Fruit fly (Drosophila melanogaster): ENCODE data around the gene hay.
A peak's percentile ranks its signal among the peaks of the same experiment; 100 is the strongest.

hay gene

DNA sequence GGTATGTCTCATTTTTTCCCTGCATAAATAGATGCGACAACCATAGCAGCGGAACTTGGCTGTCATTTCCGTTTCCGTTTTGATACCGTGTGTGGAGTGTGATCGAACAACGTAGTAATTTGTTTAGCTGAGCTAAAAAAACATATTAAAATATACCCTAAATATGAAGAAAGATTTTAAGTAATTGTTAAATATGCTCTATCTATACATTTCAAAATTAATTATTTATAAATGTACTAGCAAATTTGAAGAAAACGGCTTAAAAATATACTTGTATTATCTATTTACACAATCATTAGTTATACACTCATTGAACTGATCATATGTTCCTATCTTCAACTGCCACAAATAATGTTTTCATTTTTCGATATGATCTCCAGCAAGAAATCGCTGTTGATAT lies 4.7 kb upstream of the hay start, which contains the start of gene CG34238:
Gene CG34238, plus strand, starts transcription at position 301 of the 400 bp plus-strand sequence.
- TF ChIP-seq kay (GFP tag; ENCODE audit: borderline replicate concordance), result no peak
- no peak for TF ChIP-seq CG12768 (GFP tag; optimal IDR thresholded peaks at IDR 0.05)
- no peak for TF ChIP-seq Clk (GFP tag; optimal IDR thresholded peaks at IDR 0.05)
- TF ChIP-seq CG11617 (GFP tag; optimal IDR thresholded peaks at IDR 0.05), result no peak
- TF ChIP-seq CG33017 (tag; optimal IDR thresholded peaks at IDR 0.05), result no peak
- no peak for TF ChIP-seq Hr96 (GFP tag; optimal IDR thresholded peaks at IDR 0.05)
- TF ChIP-seq Mnt (GFP tag; optimal IDR thresholded peaks at IDR 0.05), result no peak
- TF ChIP-seq CG7101 (tag; optimal IDR thresholded peaks at IDR 0.05), result no peak
- no peak for TF ChIP-seq CG1620 (GFP tag; optimal IDR thresholded peaks at IDR 0.05)
- TF ChIP-seq CG5204 (GFP tag; optimal IDR thresholded peaks at IDR 0.05), result no peak
- no peak for TF ChIP-seq ovo (GFP tag; optimal IDR thresholded peaks at IDR 0.05)
- TF ChIP-seq CG7045 (GFP tag; optimal IDR thresholded peaks at IDR 0.05), result no peak
- TF ChIP-seq tj (GFP tag; optimal IDR thresholded peaks at IDR 0.05), result no peak
- TF ChIP-seq cic (GFP tag; optimal IDR thresholded peaks at IDR 0.05), result no peak
- TF ChIP-seq cnc (optimal IDR thresholded peaks at IDR 0.05), result no peak
- TF ChIP-seq toe (GFP tag; optimal IDR thresholded peaks at IDR 0.05), result no peak
- no peak for TF ChIP-seq bab1 (GFP tag; optimal IDR thresholded peaks at IDR 0.05)
- no peak for TF ChIP-seq Crg-1 (GFP tag; optimal IDR thresholded peaks at IDR 0.05)
- TF ChIP-seq pad (GFP tag; optimal IDR thresholded peaks at IDR 0.05), result no peak
- TF ChIP-seq CG14711 (tag; optimal IDR thresholded peaks at IDR 0.05), result no peak

DNA sequence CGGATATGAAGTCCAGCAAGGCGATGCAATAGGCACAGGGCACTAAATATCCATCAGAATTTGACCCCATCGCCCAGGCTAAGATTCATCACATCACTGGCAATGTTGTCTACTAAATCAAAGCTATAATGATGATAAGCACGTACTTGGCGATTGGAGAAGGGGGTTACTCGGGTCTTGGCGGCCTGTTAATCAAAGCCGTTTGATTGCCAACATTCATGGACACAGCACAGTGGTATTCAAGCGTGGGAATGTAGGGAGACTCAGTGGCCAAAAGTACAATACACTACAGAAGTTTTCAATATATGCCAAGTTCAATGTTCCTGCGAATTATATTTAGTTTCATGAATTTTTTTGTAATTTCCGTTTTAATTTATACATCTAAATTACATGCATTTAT lies 2.5 kb upstream of the hay start, which contains the start of gene CG14151:
Gene CG14151, minus strand, starts transcription at position 101 of the 400 bp plus-strand sequence.
- TF ChIP-seq pad (GFP tag; optimal IDR thresholded peaks at IDR 0.05) (no peak), CG5204 (GFP tag; optimal IDR thresholded peaks at IDR 0.05) (no peak), cic (GFP tag; optimal IDR thresholded peaks at IDR 0.05) (no peak), CG11617 (GFP tag; optimal IDR thresholded peaks at IDR 0.05) (no peak), tj (GFP tag; optimal IDR thresholded peaks at IDR 0.05) (no peak), Hr96 (GFP tag; optimal IDR thresholded peaks at IDR 0.05) (no peak), bab1 (GFP tag; optimal IDR thresholded peaks at IDR 0.05) (no peak), kay (GFP tag; ENCODE audit: borderline replicate concordance) (no peak), CG14711 (tag; optimal IDR thresholded peaks at IDR 0.05) (no peak), CG7101 (tag; optimal IDR thresholded peaks at IDR 0.05) (no peak), CG12768 (GFP tag; optimal IDR thresholded peaks at IDR 0.05) (no peak), ovo (GFP tag; optimal IDR thresholded peaks at IDR 0.05) (no peak), CG33017 (tag; optimal IDR thresholded peaks at IDR 0.05) (no peak), Clk (GFP tag; optimal IDR thresholded peaks at IDR 0.05) (no peak), Mnt (GFP tag; optimal IDR thresholded peaks at IDR 0.05) (no peak), cnc (optimal IDR thresholded peaks at IDR 0.05) (no peak), CG7045 (GFP tag; optimal IDR thresholded peaks at IDR 0.05) (no peak), toe (GFP tag; optimal IDR thresholded peaks at IDR 0.05) (no peak), CG1620 (GFP tag; optimal IDR thresholded peaks at IDR 0.05) (no peak)

DNA sequence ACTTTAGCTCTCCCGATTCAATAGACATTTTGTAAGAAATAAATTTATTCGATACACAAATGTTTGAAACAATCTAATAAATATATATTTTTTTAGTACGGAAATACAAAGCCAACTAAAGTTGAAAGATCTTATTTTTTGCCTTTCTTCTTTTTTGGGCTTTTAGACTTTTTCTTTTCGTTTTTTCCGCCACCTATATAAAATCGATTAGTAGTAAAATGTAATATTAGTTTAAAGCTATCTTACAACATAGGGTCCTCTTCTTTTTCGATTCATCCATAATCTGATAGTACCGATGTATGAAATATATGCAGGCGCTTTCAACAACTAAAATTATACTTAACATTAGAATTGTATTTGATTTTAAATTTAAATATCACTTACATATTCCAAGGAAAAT lies 910 bp upstream of the hay start, which contains the start of gene CG42536:
Gene CG42536, minus strand, starts transcription at position 101 of the 400 bp plus-strand sequence.
- TF ChIP-seq kay (GFP tag; ENCODE audit: borderline replicate concordance), result peak; percentile 16
- no peak for TF ChIP-seq toe (GFP tag; optimal IDR thresholded peaks at IDR 0.05)

DNA sequence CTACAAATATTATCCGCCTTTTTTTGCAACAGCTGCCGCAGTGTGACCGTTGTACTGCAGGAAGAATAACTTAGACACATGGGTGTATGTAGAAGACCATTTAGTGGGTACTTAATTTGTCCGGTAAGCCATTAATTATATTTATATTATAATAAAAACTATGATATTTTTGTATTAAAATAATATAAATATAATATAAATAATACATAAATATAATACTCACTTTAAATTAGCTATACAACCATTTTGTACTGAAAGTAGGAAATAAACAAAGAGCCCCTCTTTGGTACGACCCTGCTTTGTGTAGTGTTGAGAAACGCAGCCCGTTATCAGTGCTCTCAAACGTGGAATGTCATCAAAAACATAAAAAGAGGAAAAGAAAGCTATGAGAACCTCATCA lies 6.9 kb downstream of the hay start, which contains the start of gene Cnep1r2:
Gene Cnep1r2, plus strand, starts transcription at position 328 of the 400 bp plus-strand sequence.
- peak; percentile 90 for TF ChIP-seq pad (GFP tag; optimal IDR thresholded peaks at IDR 0.05)
- TF ChIP-seq Crg-1 (GFP tag; optimal IDR thresholded peaks at IDR 0.05), result peak; percentile 91
- TF ChIP-seq ovo (GFP tag; optimal IDR thresholded peaks at IDR 0.05), result peak; percentile 96
- peak; percentile 81 for TF ChIP-seq CG1620 (GFP tag; optimal IDR thresholded peaks at IDR 0.05)
- peak; percentile 39 for TF ChIP-seq kay (GFP tag; ENCODE audit: borderline replicate concordance)
- TF ChIP-seq toe (GFP tag; optimal IDR thresholded peaks at IDR 0.05), result peak; percentile 89
- TF ChIP-seq cic (GFP tag; optimal IDR thresholded peaks at IDR 0.05), result peak; percentile 81
- TF ChIP-seq CG5204 (GFP tag; optimal IDR thresholded peaks at IDR 0.05), result no peak
- TF ChIP-seq Clk (GFP tag; optimal IDR thresholded peaks at IDR 0.05), result peak; percentile 84
- TF ChIP-seq cnc (optimal IDR thresholded peaks at IDR 0.05), result no peak
- peak; percentile 80 for TF ChIP-seq tj (GFP tag; optimal IDR thresholded peaks at IDR 0.05)
- peak; percentile 93 for TF ChIP-seq CG14711 (tag; optimal IDR thresholded peaks at IDR 0.05)
- peak; percentile 91 for TF ChIP-seq bab1 (GFP tag; optimal IDR thresholded peaks at IDR 0.05)
- peak; percentile 97 for TF ChIP-seq CG7045 (GFP tag; optimal IDR thresholded peaks at IDR 0.05)
- TF ChIP-seq CG12768 (GFP tag; optimal IDR thresholded peaks at IDR 0.05), result peak; percentile 95
- peak; percentile 98 for TF ChIP-seq CG7101 (tag; optimal IDR thresholded peaks at IDR 0.05)
- no peak for TF ChIP-seq Hr96 (GFP tag; optimal IDR thresholded peaks at IDR 0.05)
- TF ChIP-seq CG33017 (tag; optimal IDR thresholded peaks at IDR 0.05), result peak; percentile 97
- TF ChIP-seq CG11617 (GFP tag; optimal IDR thresholded peaks at IDR 0.05), result peak; percentile 95
- peak; percentile 77 for TF ChIP-seq Mnt (GFP tag; optimal IDR thresholded peaks at IDR 0.05)

DNA sequence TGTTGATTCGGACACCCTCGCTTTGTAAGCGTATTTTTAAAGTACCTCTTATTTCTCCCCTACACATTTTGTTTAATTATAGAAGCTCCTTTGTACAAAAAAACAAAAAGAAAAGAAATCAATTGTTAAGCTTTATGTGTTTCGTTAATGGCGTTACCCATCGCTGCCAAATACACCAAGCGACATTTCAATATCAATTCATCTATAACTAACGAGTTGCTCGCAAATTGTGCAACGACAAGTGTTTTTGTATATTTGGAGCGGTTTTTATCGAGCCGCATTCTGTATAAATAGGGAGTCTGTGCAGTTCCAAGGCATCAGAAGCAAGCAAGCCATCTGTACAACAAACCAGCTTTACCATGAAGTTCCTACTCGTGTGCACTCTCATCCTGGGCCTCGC lies 8.6 kb downstream of the hay start, which contains the start of gene CG18628:
Gene CG18628, plus strand, starts transcription at position 301 of the 400 bp plus-strand sequence.
- no peak for TF ChIP-seq Mnt (GFP tag; optimal IDR thresholded peaks at IDR 0.05)
- TF ChIP-seq CG11617 (GFP tag; optimal IDR thresholded peaks at IDR 0.05), result no peak
- no peak for TF ChIP-seq CG12768 (GFP tag; optimal IDR thresholded peaks at IDR 0.05)
- TF ChIP-seq Clk (GFP tag; optimal IDR thresholded peaks at IDR 0.05), result no peak
- no peak for TF ChIP-seq bab1 (GFP tag; optimal IDR thresholded peaks at IDR 0.05)
- no peak for TF ChIP-seq cnc (optimal IDR thresholded peaks at IDR 0.05)
- no peak for TF ChIP-seq CG7101 (tag; optimal IDR thresholded peaks at IDR 0.05)
- TF ChIP-seq tj (GFP tag; optimal IDR thresholded peaks at IDR 0.05), result no peak
- TF ChIP-seq CG5204 (GFP tag; optimal IDR thresholded peaks at IDR 0.05), result no peak
- TF ChIP-seq Crg-1 (GFP tag; optimal IDR thresholded peaks at IDR 0.05), result no peak

DNA sequence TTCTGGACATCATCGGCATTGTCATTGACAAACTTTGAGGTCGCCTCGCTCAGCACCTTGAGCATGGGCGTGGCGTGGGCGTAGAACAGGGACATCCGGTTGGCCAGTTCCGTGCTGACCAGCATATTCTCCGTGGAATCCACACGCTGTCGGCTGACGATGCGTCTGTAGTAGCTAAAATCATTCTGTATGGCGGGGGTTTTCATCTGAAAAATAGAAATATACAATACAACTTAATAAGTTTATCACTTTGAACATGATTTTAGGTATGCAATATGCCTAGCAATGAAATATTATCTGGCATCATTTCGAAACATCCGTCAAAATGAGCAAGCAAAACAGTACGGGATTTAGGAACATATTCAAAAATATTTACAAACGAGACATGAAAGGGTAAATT lies 10.7 kb downstream of the hay start, which contains the start of gene CG14154:
Gene CG14154, plus strand, starts transcription at position 301 of the 400 bp plus-strand sequence.
- TF ChIP-seq CG7045 (GFP tag; optimal IDR thresholded peaks at IDR 0.05), result no peak
- no peak for TF ChIP-seq Hr96 (GFP tag; optimal IDR thresholded peaks at IDR 0.05)
- TF ChIP-seq ovo (GFP tag; optimal IDR thresholded peaks at IDR 0.05), result no peak
- no peak for TF ChIP-seq CG1620 (GFP tag; optimal IDR thresholded peaks at IDR 0.05)
- no peak for TF ChIP-seq toe (GFP tag; optimal IDR thresholded peaks at IDR 0.05)
- no peak for TF ChIP-seq bab1 (GFP tag; optimal IDR thresholded peaks at IDR 0.05)
- no peak for TF ChIP-seq Crg-1 (GFP tag; optimal IDR thresholded peaks at IDR 0.05)
- TF ChIP-seq CG33017 (tag; optimal IDR thresholded peaks at IDR 0.05), result no peak

Measured in whole organism, adult.